Fruit fly (Drosophila melanogaster) whole organism, adult: Measurements from ENCODE around the gene dnd.

Source experiments
- CG11617 ChIP-seq: fragments of 200-800 bp; sonication (Bioruptor generic); optimal IDR thresholded peaks from 2 replicates; lab custom pipeline; 2017; ENCODE audit warnings: mild to moderate bottlenecking, missing biosample characterization, missing genetic modification reagents, missing genetic modification characterization
- CG12768 ChIP-seq: fragments of 200-800 bp; sonication (Bioruptor generic); optimal IDR thresholded peaks from 2 replicates; lab custom pipeline; 2017; ENCODE audit warnings: missing biosample characterization, missing genetic modification characterization, mild to moderate bottlenecking, moderate library complexity, missing genetic modification reagents
- CG14711 ChIP-seq: fragments of 200-800 bp; sonication (Bioruptor generic); optimal IDR thresholded peaks from 2 replicates; lab custom pipeline; 2018; ENCODE audit warnings: missing biosample characterization, mild to moderate bottlenecking, missing genetic modification characterization, moderate library complexity
- CG1620 ChIP-seq: fragments of 200-800 bp; sonication (Bioruptor generic); optimal IDR thresholded peaks from 2 replicates; lab custom pipeline; 2016; ENCODE audit warnings: missing biosample characterization, missing genetic modification characterization
- CG33017 ChIP-seq: fragments of 200-800 bp; sonication (Bioruptor generic); optimal IDR thresholded peaks from 2 replicates; lab custom pipeline; 2018; ENCODE audit warnings: missing biosample characterization, mild to moderate bottlenecking, missing genetic modification characterization, moderate library complexity
- CG5204 ChIP-seq: fragments of 200-800 bp; sonication (Bioruptor generic); optimal IDR thresholded peaks from 2 replicates; lab custom pipeline; 2016; ENCODE audit warnings: missing biosample characterization, missing genetic modification characterization
- CG7045 ChIP-seq: fragments of 200-800 bp; sonication (Bioruptor generic); optimal IDR thresholded peaks from 2 replicates; lab custom pipeline; 2017; ENCODE audit warnings: missing biosample characterization, mild to moderate bottlenecking, missing genetic modification characterization
- CG7101 ChIP-seq: fragments of 200-800 bp; sonication (Bioruptor generic); optimal IDR thresholded peaks from 2 replicates; lab custom pipeline; 2018; ENCODE audit warnings: missing biosample characterization, mild to moderate bottlenecking, missing genetic modification characterization, moderate library complexity
- Clk ChIP-seq: fragments of 200-800 bp; sonication (Bioruptor generic); optimal IDR thresholded peaks from 2 replicates; lab custom pipeline; 2017; ENCODE audit warnings: missing biosample characterization, missing genetic modification characterization
- Crg-1 ChIP-seq: fragments of 200-800 bp; sonication (Bioruptor generic); optimal IDR thresholded peaks from 2 replicates; lab custom pipeline; 2016; ENCODE audit warnings: missing biosample characterization, missing genetic modification characterization
- Hr96 ChIP-seq: fragments of 200-800 bp; sonication (Bioruptor generic); optimal IDR thresholded peaks from 2 replicates; lab custom pipeline; 2016; ENCODE audit warnings: missing biosample characterization, missing genetic modification characterization
- Mnt ChIP-seq: fragments of 200-800 bp; sonication (Bioruptor generic); optimal IDR thresholded peaks from 2 replicates; lab custom pipeline; 2016; ENCODE audit warnings: missing biosample characterization, mild to moderate bottlenecking, missing genetic modification characterization
- bab1 ChIP-seq: fragments of 200-800 bp; sonication (Bioruptor generic); optimal IDR thresholded peaks from 3 replicates; lab custom pipeline; 2019; ENCODE audit warnings: missing biosample characterization, mild to moderate bottlenecking, missing genetic modification characterization, moderate library complexity
- cic ChIP-seq: fragments of 200-800 bp; sonication (Bioruptor generic); optimal IDR thresholded peaks from 2 replicates; lab custom pipeline; 2017; ENCODE audit warnings: missing biosample characterization, mild to moderate bottlenecking, missing genetic modification characterization, moderate library complexity
- cnc ChIP-seq, 2 experiments: fragments of >200 bp; optimal IDR thresholded peaks; 2 replicates each; lab custom pipeline; 2017
- kay ChIP-seq: fragments of 200-800 bp; sonication (Bioruptor generic); peaks from one replicate; lab custom pipeline; 2016; ENCODE audit warnings: missing biosample characterization, missing genetic modification characterization, borderline replicate concordance
- ovo ChIP-seq: fragments of 200-800 bp; sonication (Bioruptor generic); optimal IDR thresholded peaks from 2 replicates; lab custom pipeline; 2016; ENCODE audit warnings: missing biosample characterization, missing genetic modification characterization
- pad ChIP-seq: fragments of 200-800 bp; sonication (Bioruptor generic); optimal IDR thresholded peaks from 3 replicates; lab custom pipeline; 2017; ENCODE audit warnings: missing biosample characterization, missing genetic modification characterization, mild to moderate bottlenecking, moderate library complexity, missing genetic modification reagents
- tj ChIP-seq: fragments of 200-800 bp; sonication (Bioruptor generic); optimal IDR thresholded peaks from 3 replicates; lab custom pipeline; 2017; ENCODE audit warnings: missing biosample characterization, mild to moderate bottlenecking, missing genetic modification characterization, moderate library complexity
- toe ChIP-seq: fragments of 200-800 bp; sonication (Bioruptor generic); optimal IDR thresholded peaks from 2 replicates; lab custom pipeline; 2016; ENCODE audit warnings: missing biosample characterization, missing genetic modification characterization

dnd gene

DNA sequence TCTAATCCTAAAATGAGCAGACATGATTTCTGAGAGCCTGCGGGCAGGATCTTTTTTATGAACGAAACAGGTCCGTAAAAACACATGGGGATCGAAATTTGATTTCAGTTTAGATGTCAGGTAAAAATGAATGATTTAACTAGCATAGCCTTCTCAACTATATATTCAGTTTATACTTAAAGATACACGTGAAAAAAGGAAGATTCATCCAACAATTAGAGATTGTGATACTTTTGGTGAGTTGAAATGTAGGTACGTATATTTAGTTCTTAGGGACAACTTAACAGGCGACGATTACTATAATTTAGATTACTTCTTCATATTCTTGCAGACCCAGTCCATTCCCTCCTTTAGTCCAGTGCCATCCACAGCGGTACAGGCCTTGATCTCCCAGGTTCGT is 1.7 kb downstream of the dnd start, which contains the start of gene CG17819:
Gene CG17819 (minus strand): TSS at position 101 of the 400 bp plus-strand sequence.
- TF ChIP-seq cnc (optimal IDR thresholded peaks at IDR 0.05; lab: Kevin White, UChicago), result no peak

DNA sequence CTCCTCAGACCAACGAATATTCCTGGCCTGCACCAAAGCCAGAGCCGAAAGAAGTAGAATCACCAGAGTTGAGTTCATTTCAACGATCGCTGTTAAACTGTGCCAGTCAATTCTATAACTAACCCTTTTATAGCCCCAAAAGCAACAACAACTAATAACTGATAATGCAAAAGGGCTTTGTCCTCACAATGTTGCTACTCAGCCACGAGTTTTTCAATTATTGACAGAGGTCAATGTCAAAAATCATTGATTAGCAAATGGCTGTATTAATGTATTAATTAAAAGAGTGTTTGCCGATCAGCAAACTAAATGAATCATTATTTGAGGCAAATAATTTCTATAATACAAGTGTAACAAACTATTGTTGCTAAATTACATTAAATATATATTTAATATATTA is 2.8 kb downstream of the dnd start, which contains the start of gene fit:
Gene fit (minus strand): TSS at position 101 of the 400 bp plus-strand sequence.
- TF ChIP-seq CG12768 (GFP tag; lab: Kevin White, UChicago), result no peak
- TF ChIP-seq toe (GFP tag; lab: Kevin White, UChicago), result no peak
- TF ChIP-seq CG33017 (tag; lab: Kevin White, UChicago), result no peak

DNA sequence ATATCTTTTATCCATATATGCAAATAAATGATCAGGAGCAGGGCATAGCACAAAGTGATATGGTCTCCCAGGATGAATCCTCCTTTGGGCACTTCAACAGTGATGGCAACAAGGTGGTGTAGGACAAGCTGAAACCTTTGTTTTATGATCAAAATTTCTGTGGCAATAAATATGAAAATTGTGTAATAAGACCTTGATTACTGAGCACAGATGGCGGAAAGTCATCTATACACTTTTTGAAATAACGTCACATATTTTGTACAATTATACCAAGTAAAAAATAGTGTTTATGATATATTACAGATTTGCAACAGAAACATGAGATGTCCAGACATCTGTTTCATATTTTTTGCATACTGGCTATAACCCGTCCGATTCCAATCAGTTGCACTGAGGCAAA is 6.6 kb downstream of the dnd start, which contains the start of gene CG31465:
Gene CG31465 (plus strand): TSS at position 301 of the 400 bp plus-strand sequence.
- TF ChIP-seq ovo (GFP tag; lab: Kevin White, UChicago) (no peak), Mnt (GFP tag; lab: Kevin White, UChicago) (no peak), Crg-1 (GFP tag; lab: Kevin White, UChicago) (no peak), Hr96 (no peak), CG1620 (GFP tag; lab: Kevin White, UChicago) (no peak), CG33017 (tag; lab: Kevin White, UChicago) (no peak), CG7045 (no peak), pad (GFP tag; lab: Kevin White, UChicago) (no peak), tj (GFP tag; lab: Kevin White, UChicago) (no peak), CG12768 (GFP tag; lab: Kevin White, UChicago) (no peak), CG14711 (tag; lab: Kevin White, UChicago) (no peak), bab1 (GFP tag; lab: Kevin White, UChicago) (no peak), kay (GFP tag; lab: Kevin White, UChicago) (no peak), Clk (GFP tag; lab: Kevin White, UChicago) (no peak), cic (GFP tag; lab: Kevin White, UChicago) (no peak), CG11617 (no peak), CG5204 (no peak), cnc (optimal IDR thresholded peaks at IDR 0.05; lab: Kevin White, UChicago) (no peak)

DNA sequence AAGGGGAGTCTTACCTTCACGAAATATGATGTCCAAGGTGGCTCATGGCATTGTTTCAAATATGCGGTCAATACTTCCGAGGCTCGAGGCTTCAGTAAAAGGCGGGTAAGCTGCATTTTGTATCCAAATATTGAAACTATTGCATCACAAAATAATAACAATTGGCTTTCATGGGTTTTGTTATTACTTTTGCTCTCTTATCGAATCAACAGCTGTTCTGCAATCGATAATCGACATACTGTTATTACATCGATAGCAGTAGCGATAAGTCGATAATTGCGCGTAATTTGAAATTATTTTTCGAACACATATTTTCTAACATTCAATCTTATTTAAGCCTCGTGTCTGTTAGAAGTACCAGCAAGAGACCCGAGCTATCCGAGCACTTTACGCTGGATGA is 8.7 kb downstream of the dnd start, which contains the start of gene CG34148:
Gene CG34148 (minus strand): TSS at position 214 of the 400 bp plus-strand sequence.
- TF ChIP-seq toe (GFP tag; lab: Kevin White, UChicago), result no peak
- TF ChIP-seq kay (GFP tag; lab: Kevin White, UChicago), result peak; percentile 6

DNA sequence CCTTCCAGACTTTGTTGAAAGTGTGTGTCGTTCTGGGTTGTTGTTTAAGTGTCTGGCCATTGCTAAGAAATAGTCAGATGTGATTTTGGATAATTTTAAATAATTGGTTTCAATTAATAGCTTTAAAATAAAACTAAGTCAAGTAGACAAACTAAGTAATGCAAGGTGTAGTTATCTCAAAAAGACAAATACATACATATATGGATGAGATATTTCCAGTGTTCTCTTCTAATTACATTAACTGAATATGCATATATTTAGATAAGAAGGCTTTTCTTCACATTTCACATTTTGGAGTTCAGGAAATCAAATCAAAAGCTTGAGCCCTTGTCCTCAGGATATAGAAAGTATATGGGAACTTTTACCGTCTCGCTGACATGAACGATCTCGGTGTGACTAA is 9.5 kb downstream of the dnd start, which contains the start of gene P5CDh2:
Gene P5CDh2 (plus strand): TSS at position 301 of the 400 bp plus-strand sequence.
- TF ChIP-seq CG7045 (no peak), Crg-1 (GFP tag; lab: Kevin White, UChicago) (no peak), kay (GFP tag; lab: Kevin White, UChicago) (no peak), Hr96 (no peak), ovo (GFP tag; lab: Kevin White, UChicago) (no peak), cnc (optimal IDR thresholded peaks at IDR 0.05; lab: Kevin White, UChicago) (no peak), CG11617 (no peak), tj (GFP tag; lab: Kevin White, UChicago) (no peak)

DNA sequence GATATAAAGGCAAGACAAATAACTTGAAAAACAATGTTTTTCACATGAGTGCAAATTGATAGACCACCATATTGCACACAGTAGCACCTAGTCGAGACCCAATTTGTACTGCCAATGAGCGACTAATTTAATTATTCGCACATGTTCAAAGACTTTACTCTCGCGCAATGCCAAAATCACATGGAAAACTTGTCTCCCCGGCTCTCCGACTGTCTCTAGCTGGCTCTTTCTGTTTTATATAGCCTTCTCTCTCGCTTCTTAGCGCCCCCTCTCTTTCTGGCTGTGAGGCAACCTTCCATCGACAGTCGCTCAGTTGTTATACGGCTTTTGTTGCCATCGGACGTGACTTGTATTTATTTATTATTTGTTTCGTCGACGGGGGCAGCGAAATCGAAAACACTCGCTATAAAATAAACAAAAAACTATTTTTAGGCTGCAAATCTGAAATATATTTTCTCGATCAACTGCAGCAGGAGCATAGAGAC is 12.1 kb downstream of the dnd start, which contains the start of gene CG6656:
Gene CG6656 (plus strand): TSS at position 312 of the 485 bp plus-strand sequence.
- TF ChIP-seq Clk (GFP tag; lab: Kevin White, UChicago) (no peak), ovo (GFP tag; lab: Kevin White, UChicago) (no peak), CG7045 (peak; percentile 17), Hr96 (peak; percentile 58), Crg-1 (GFP tag; lab: Kevin White, UChicago) (no peak), CG7101 (tag; lab: Kevin White, UChicago) (no peak), cic (GFP tag; lab: Kevin White, UChicago) (peak; percentile 9), CG5204 (no peak), CG33017 (tag; lab: Kevin White, UChicago) (peak; percentile 12), kay (GFP tag; lab: Kevin White, UChicago) (no peak), bab1 (GFP tag; lab: Kevin White, UChicago) (peak; percentile 5), pad (GFP tag; lab: Kevin White, UChicago) (no peak), CG12768 (GFP tag; lab: Kevin White, UChicago) (peak; percentile 22), toe (GFP tag; lab: Kevin White, UChicago) (no peak), cnc (optimal IDR thresholded peaks at IDR 0.05; lab: Kevin White, UChicago) (no peak), CG1620 (GFP tag; lab: Kevin White, UChicago) (no peak), tj (GFP tag; lab: Kevin White, UChicago) (no peak), CG11617 (peak; percentile 8), Mnt (GFP tag; lab: Kevin White, UChicago) (peak; percentile 90), CG14711 (tag; lab: Kevin White, UChicago) (peak; percentile 28)

DNA sequence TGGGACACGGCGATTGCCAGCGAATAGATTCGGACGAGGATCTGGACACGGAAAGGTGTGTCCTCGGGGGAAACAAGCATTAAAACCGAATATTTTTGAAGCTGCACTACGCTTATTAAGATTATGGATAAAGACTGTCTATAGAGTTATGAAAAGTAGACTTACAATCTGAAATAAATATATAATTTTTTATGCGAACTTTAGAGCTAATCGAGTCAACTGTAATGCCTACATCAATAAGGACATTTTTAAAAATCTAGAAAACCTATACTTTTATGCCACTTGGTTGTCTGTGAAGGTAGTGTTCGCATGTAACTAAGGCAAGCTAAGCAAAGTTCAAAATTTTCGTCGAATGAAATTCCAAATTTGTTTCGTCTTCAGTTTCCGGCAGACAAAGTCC is 13.7 kb downstream of the dnd start, which contains the start of gene CG31178:
Gene CG31178 (plus strand): TSS at position 301 of the 400 bp plus-strand sequence.
- peak; percentile 34 for TF ChIP-seq kay (GFP tag; lab: Kevin White, UChicago)
- no peak for TF ChIP-seq pad (GFP tag; lab: Kevin White, UChicago)
